Worm (Caenorhabditis elegans) whole organism, L4 larva: Measurements from ENCODE around the gene F35G2.3.

ENCODE experiments used
- ama-1 ChIP-seq: fragments of 150-350 bp; optimal IDR thresholded peaks from 2 replicates; lab custom pipeline; 2014; ENCODE audit warnings: inconsistent platforms, mixed read lengths
- ces-1 ChIP-seq: fragments of 150-350 bp; sonication (generic microtip); optimal IDR thresholded peaks from 4 replicates; lab custom pipeline; 2014; ENCODE audit warnings: missing biosample characterization, missing genetic modification reagents, missing genetic modification characterization
- fkh-10 ChIP-seq: fragments of 150-350 bp; optimal IDR thresholded peaks from 2 replicates; lab custom pipeline; 2014; ENCODE audit warnings: missing biosample characterization, missing genetic modification reagents, missing genetic modification characterization
- mdl-1 ChIP-seq, 2 experiments: fragments of 150-350 bp in 1 of 2; sonication (generic microtip) in 1 of 2; optimal IDR thresholded peaks; 2 replicates each; lab custom pipeline; 2014 to 2017; ENCODE audit warnings: missing biosample characterization in 2 of 2, missing genetic modification characterization in 2 of 2

DNA sequence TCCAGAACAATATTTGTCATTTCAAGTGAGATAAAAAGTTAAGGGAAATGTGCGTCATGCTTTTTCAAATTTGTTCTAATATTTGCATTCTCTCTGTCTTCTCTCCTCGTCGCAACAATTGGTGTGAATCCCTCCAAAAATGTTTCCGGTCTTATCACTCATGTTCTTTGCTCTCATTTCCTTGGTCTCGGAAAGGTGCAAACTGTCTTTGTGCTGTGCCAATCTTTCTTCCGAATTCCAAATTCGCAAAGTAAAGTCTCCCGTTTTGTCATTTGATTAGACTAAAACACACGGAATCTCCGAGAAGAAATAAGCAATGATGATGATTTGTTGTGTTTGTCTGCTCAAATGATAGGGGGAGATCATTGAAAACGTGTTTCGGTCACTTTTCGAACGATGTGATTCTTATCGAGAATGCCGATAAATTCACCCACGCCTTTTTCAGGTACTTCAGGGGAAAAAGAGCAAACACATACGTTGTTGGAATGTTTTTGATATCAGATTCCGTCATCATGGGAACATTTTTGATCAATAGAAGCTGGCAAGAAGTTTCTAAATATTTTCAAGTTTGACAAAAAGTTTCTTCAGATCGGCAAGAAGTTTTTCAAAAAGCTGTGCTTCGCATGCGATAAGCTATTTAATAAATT, 43.9 kb upstream of the F35G2.3 start:
- TF ChIP-seq ces-1 (GFP tag; lab: Kevin White, UChicago): no peak
- TF ChIP-seq ama-1 (lab: Kevin White, UChicago): no peak
- TF ChIP-seq fkh-10 (GFP tag; lab: Kevin White, UChicago): no peak
- no peak for TF ChIP-seq mdl-1 (tag; optimal IDR thresholded peaks at IDR 0.05; lab: Kevin White, UChicago)
